Worm (Caenorhabditis elegans) whole organism, mixed stage, embryonic: ENCODE results near the gene K08D9.10.

Source experiments
- M03D4.4 ChIP-seq: sonication (generic microtip); optimal IDR thresholded peaks from 2 replicates; lab custom pipeline; 2017; ENCODE audit warnings: mild to moderate bottlenecking, missing genetic modification characterization, missing compliant biosample characterization
- bed-3 ChIP-seq: fragments of 200-800 bp; sonication (Bioruptor generic); optimal IDR thresholded peaks from 3 replicates; lab custom pipeline; 2018; ENCODE audit warnings: mild to moderate bottlenecking, missing genetic modification characterization, moderate library complexity, missing compliant biosample characterization
- ceh-39 ChIP-seq: fragments of 150-350 bp; optimal IDR thresholded peaks from 2 replicates; lab custom pipeline; 2014; ENCODE audit warnings: missing biosample characterization, missing genetic modification characterization
- ceh-43 ChIP-seq: fragments of 200-800 bp; sonication (Bioruptor generic); optimal IDR thresholded peaks from 2 replicates; lab custom pipeline; 2018; ENCODE audit warnings: mild to moderate bottlenecking, missing genetic modification characterization, moderate library complexity, missing compliant biosample characterization
- ceh-83 ChIP-seq: fragments of 200-800 bp; sonication (Bioruptor generic); optimal IDR thresholded peaks from 2 replicates; lab custom pipeline; 2018; ENCODE audit warnings: mild to moderate bottlenecking, missing genetic modification characterization, missing compliant biosample characterization
- ces-1 ChIP-seq: fragments of 150-350 bp; optimal IDR thresholded peaks from 2 replicates; lab custom pipeline; 2014; ENCODE audit warnings: missing biosample characterization, missing genetic modification reagents, missing genetic modification characterization
- cnd-1 ChIP-seq: fragments of 200-800 bp; sonication (Bioruptor generic); optimal IDR thresholded peaks from 2 replicates; lab custom pipeline; 2018; ENCODE audit warnings: mild to moderate bottlenecking, missing genetic modification characterization, missing compliant biosample characterization
- drap-1 ChIP-seq: fragments of 200-800 bp; sonication (Bioruptor generic); optimal IDR thresholded peaks from 3 replicates; lab custom pipeline; 2018; ENCODE audit warnings: mild to moderate bottlenecking, missing genetic modification characterization, missing compliant biosample characterization
- elt-3 ChIP-seq: fragments of 150-350 bp; optimal IDR thresholded peaks from 2 replicates; lab custom pipeline; 2014; ENCODE audit warnings: missing biosample characterization, missing genetic modification characterization
- flh-1 ChIP-seq: fragments of 200-800 bp; sonication (Bioruptor generic); optimal IDR thresholded peaks from 2 replicates; lab custom pipeline; 2018; ENCODE audit warnings: mild to moderate bottlenecking, missing genetic modification characterization, moderate library complexity, missing compliant biosample characterization
- ham-2 ChIP-seq: fragments of 200-800 bp; sonication (Bioruptor generic); optimal IDR thresholded peaks from 2 replicates; lab custom pipeline; 2018; ENCODE audit warnings: mild to moderate bottlenecking, missing genetic modification characterization, missing compliant biosample characterization
- hlh-1 ChIP-seq: fragments of 150-350 bp; optimal IDR thresholded peaks from 2 replicates; lab custom pipeline; 2014; ENCODE audit warnings: missing biosample characterization, missing genetic modification reagents, missing genetic modification characterization
- lin-13 ChIP-seq: fragments of 150-350 bp; optimal IDR thresholded peaks from 2 replicates; lab custom pipeline; 2014; ENCODE audit warnings: missing biosample characterization, missing genetic modification characterization
- lin-32 ChIP-seq: fragments of 200-800 bp; sonication (Bioruptor generic); optimal IDR thresholded peaks from 2 replicates; lab custom pipeline; 2018; ENCODE audit warnings: mild to moderate bottlenecking, missing genetic modification characterization, missing compliant biosample characterization
- lsy-2 ChIP-seq: fragments of 150-350 bp; optimal IDR thresholded peaks from 2 replicates; lab custom pipeline; 2014; ENCODE audit warnings: missing biosample characterization, missing genetic modification characterization
- mab-5 ChIP-seq: fragments of 150-350 bp; optimal IDR thresholded peaks from 2 replicates; lab custom pipeline; 2014; ENCODE audit warnings: missing biosample characterization, missing genetic modification characterization
- mep-1 ChIP-seq: fragments of 150-350 bp; optimal IDR thresholded peaks from 2 replicates; lab custom pipeline; 2017; ENCODE audit warnings: missing biosample characterization, missing genetic modification reagents, missing genetic modification characterization, inconsistent platforms
- mls-2 ChIP-seq: sonication (generic microtip); optimal IDR thresholded peaks from 2 replicates; lab custom pipeline; 2016; ENCODE audit warnings: mild to moderate bottlenecking, missing genetic modification characterization, moderate library complexity, missing compliant biosample characterization
- nhr-12 ChIP-seq: fragments of 150-350 bp; optimal IDR thresholded peaks from 2 replicates; lab custom pipeline; 2014; ENCODE audit warnings: missing biosample characterization, missing genetic modification characterization
- nhr-237 ChIP-seq: fragments of 150-350 bp; optimal IDR thresholded peaks from 2 replicates; lab custom pipeline; 2014; ENCODE audit warnings: missing biosample characterization, missing genetic modification characterization
- nhr-28 ChIP-seq: fragments of 150-350 bp; optimal IDR thresholded peaks from 2 replicates; lab custom pipeline; 2014; ENCODE audit warnings: missing biosample characterization, missing genetic modification characterization
- nhr-76 ChIP-seq: sonication (generic microtip); optimal IDR thresholded peaks from 2 replicates; lab custom pipeline; 2017; ENCODE audit warnings: missing biosample characterization, missing genetic modification characterization
- pha-4 ChIP-seq: fragments of 150-350 bp; optimal IDR thresholded peaks from 2 replicates; lab custom pipeline; 2018; ENCODE audit warnings: missing biosample characterization, missing genetic modification reagents, missing genetic modification characterization
- sem-2 ChIP-seq: fragments of 200-800 bp; sonication (Bioruptor generic); optimal IDR thresholded peaks from 2 replicates; lab custom pipeline; 2018; ENCODE audit warnings: mild to moderate bottlenecking, missing genetic modification characterization, missing compliant biosample characterization
- snpc-4 ChIP-seq: fragments of 150-350 bp; optimal IDR thresholded peaks from 2 replicates; lab custom pipeline; 2014; ENCODE audit warnings: missing biosample characterization, missing genetic modification characterization
- tbx-8 ChIP-seq: fragments of 200-800 bp; sonication (Bioruptor generic); optimal IDR thresholded peaks from 2 replicates; lab custom pipeline; 2018; ENCODE audit warnings: mild to moderate bottlenecking, missing genetic modification characterization, moderate library complexity, missing compliant biosample characterization
- unc-120 ChIP-seq: sonication (generic microtip); optimal IDR thresholded peaks from 2 replicates; lab custom pipeline; 2017; ENCODE audit warnings: missing genetic modification characterization, missing compliant biosample characterization; ENCODE audit not compliant: poor library complexity, severe bottlenecking
- zip-8 ChIP-seq: fragments of 150-350 bp; optimal IDR thresholded peaks from 2 replicates; lab custom pipeline; 2014; ENCODE audit warnings: missing biosample characterization, missing genetic modification characterization
- ztf-11 ChIP-seq: fragments of 150-350 bp; optimal IDR thresholded peaks from 2 replicates; lab custom pipeline; 2014; ENCODE audit warnings: missing biosample characterization, missing genetic modification characterization

The K08D9.10 gene

ce11 chrV:3230597-3230996, at the start of gene K08D9.10:
Gene K08D9.10 (plus strand): TSS chrV:3230897.
- TF ChIP-seq drap-1 (GFP tag; lab: Kevin White, UChicago) (no peak), snpc-4 (tag; lab: Kevin White, UChicago) (no peak), zip-8 (tag; lab: Kevin White, UChicago) (no peak), hlh-1 (no peak), unc-120 (tag; lab: Kevin White, UChicago) (no peak), ceh-83 (GFP tag; lab: Kevin White, UChicago) (no peak), nhr-76 (tag; lab: Kevin White, UChicago) (no peak), M03D4.4 (tag; lab: Kevin White, UChicago) (no peak), flh-1 (GFP tag; lab: Kevin White, UChicago) (no peak)

- TF ChIP-seq lin-13 (tag; lab: Kevin White, UChicago) (no peak), nhr-237 (no peak), pha-4 (tag; lab: Kevin White, UChicago) (no peak), elt-3 (no peak), lin-32 (GFP tag; lab: Kevin White, UChicago) (no peak), mab-5 (tag; lab: Kevin White, UChicago) (no peak), bed-3 (no peak)
These were observed 44.8 kb upstream of the K08D9.10 start for ce11 chrV:3185855-3186254.

- no peak for TF ChIP-seq ztf-11 (tag; lab: Kevin White, UChicago)
- TF ChIP-seq snpc-4 (tag; lab: Kevin White, UChicago), result no peak
- TF ChIP-seq bed-3, result no peak
- TF ChIP-seq M03D4.4 (tag; lab: Kevin White, UChicago), result no peak
- TF ChIP-seq drap-1 (GFP tag; lab: Kevin White, UChicago), result no peak
- no peak for TF ChIP-seq ces-1
- no peak for TF ChIP-seq sem-2 (GFP tag; lab: Kevin White, UChicago)
- TF ChIP-seq ceh-43 (GFP tag; lab: Kevin White, UChicago), result no peak
- TF ChIP-seq cnd-1 (tag; lab: Kevin White, UChicago), result no peak
- TF ChIP-seq nhr-237, result no peak
- no peak for TF ChIP-seq ceh-83 (GFP tag; lab: Kevin White, UChicago)
- TF ChIP-seq lsy-2, result no peak
- no peak for TF ChIP-seq mab-5 (tag; lab: Kevin White, UChicago)
- no peak for TF ChIP-seq unc-120 (tag; lab: Kevin White, UChicago)
- TF ChIP-seq ham-2, result no peak
- TF ChIP-seq mls-2 (tag; lab: Kevin White, UChicago), result no peak
- TF ChIP-seq ceh-39 (tag; lab: Kevin White, UChicago), result no peak
These were observed 42.7 kb upstream of the K08D9.10 start, which contains the start of gene lag-2 for ce11 chrV:3188043-3188442. Gene lag-2 (plus strand): TSS chrV:3188343.

ce11 chrV:3193091-3193608, 37.5 kb upstream of the K08D9.10 start, which contains the start of the genes Y73C8B.3 and Y73C8B.9:
Gene Y73C8B.3 (minus strand): TSS chrV:3193237.
Gene Y73C8B.9 (plus strand): TSS chrV:3193558.
- TF ChIP-seq nhr-12 (tag; lab: Kevin White, UChicago) (no peak), mep-1 (no peak), bed-3 (no peak), nhr-28 (peak; percentile 4), ham-2 (no peak), mls-2 (tag; lab: Kevin White, UChicago) (no peak), drap-1 (GFP tag; lab: Kevin White, UChicago) (no peak), ceh-43 (GFP tag; lab: Kevin White, UChicago) (no peak), elt-3 (peak; percentile 46), tbx-8 (no peak), M03D4.4 (tag; lab: Kevin White, UChicago) (no peak), unc-120 (tag; lab: Kevin White, UChicago) (no peak)

- no peak for TF ChIP-seq mab-5 (tag; lab: Kevin White, UChicago)
- peak; percentile 16 for TF ChIP-seq lin-13 (tag; lab: Kevin White, UChicago)
- no peak for TF ChIP-seq flh-1 (GFP tag; lab: Kevin White, UChicago)
- TF ChIP-seq mep-1, result peak; percentile 53
- TF ChIP-seq ceh-39 (tag; lab: Kevin White, UChicago), result no peak
- peak; percentile 6 for TF ChIP-seq pha-4 (tag; lab: Kevin White, UChicago)
These were observed 35.7 kb upstream of the K08D9.10 start, which contains the start of gene Y73C8B.2 for ce11 chrV:3194952-3195450. Gene Y73C8B.2 (minus strand): TSS chrV:3195002.
